Worm (Caenorhabditis elegans) whole organism, L1 larva: ENCODE results near the gene jkk-1.

ENCODE experiments used
- C04F5.9 ChIP-seq: sonication (generic microtip); optimal IDR thresholded peaks from 2 replicates; lab custom pipeline; 2016; ENCODE audit warnings: missing genetic modification characterization, missing compliant biosample characterization
- C16A3.4 ChIP-seq: fragments of 150-350 bp; optimal IDR thresholded peaks from 2 replicates; lab custom pipeline; 2014; ENCODE audit warnings: missing biosample characterization, missing genetic modification characterization
- C34B4.2 ChIP-seq: sonication (generic microtip); optimal IDR thresholded peaks from 2 replicates; lab custom pipeline; 2017; ENCODE audit warnings: mild to moderate bottlenecking, missing genetic modification characterization, missing compliant biosample characterization
- Y116A8C.19 ChIP-seq: sonication (generic microtip); optimal IDR thresholded peaks from 2 replicates; lab custom pipeline; 2016; ENCODE audit warnings: missing compliant biosample characterization, missing genetic modification characterization, borderline replicate concordance
- alr-1 ChIP-seq: fragments of 200-800 bp; sonication (Bioruptor generic); optimal IDR thresholded peaks from 2 replicates; lab custom pipeline; 2018; ENCODE audit warnings: borderline replicate concordance, mild to moderate bottlenecking, missing genetic modification characterization, missing compliant biosample characterization
- ama-1 ChIP-seq: fragments of 150-350 bp; optimal IDR thresholded peaks from 2 replicates; lab custom pipeline; 2014
- blmp-1 ChIP-seq: fragments of 150-350 bp; optimal IDR thresholded peaks from 2 replicates; lab custom pipeline; 2014; ENCODE audit warnings: missing biosample characterization, missing genetic modification characterization
- ceh-82 ChIP-seq, 3 experiments: fragments of 150-350 bp in 1 of 3; sonication (generic microtip) in 2 of 3; optimal IDR thresholded peaks; 2 replicates each; lab custom pipeline; 2014 to 2017; ENCODE audit warnings: missing biosample characterization in 3 of 3, missing genetic modification characterization in 3 of 3
- ceh-88 ChIP-seq: fragments of 200-800 bp; sonication (Bioruptor generic); IDR thresholded peaks from 2 replicates; pipeline ENCODE4 v1.3.6; 2022; ENCODE audit warnings: missing genetic modification characterization, missing compliant biosample characterization
- ceh-90 ChIP-seq: sonication (generic microtip); optimal IDR thresholded peaks from 2 replicates; lab custom pipeline; 2016; ENCODE audit warnings: missing genetic modification characterization, missing compliant biosample characterization
- ces-1 ChIP-seq: fragments of 150-350 bp; optimal IDR thresholded peaks from 2 replicates; lab custom pipeline; 2014; ENCODE audit warnings: missing biosample characterization, missing genetic modification reagents, missing genetic modification characterization
- dpl-1 ChIP-seq, 3 experiments: fragments of 150-350 bp in 2 of 3; sonication (generic microtip) in 1 of 3; optimal IDR thresholded peaks; 2 replicates each; lab custom pipeline; 2014 to 2017; ENCODE audit warnings: missing biosample characterization in 3 of 3, missing genetic modification characterization in 3 of 3, missing genetic modification reagents in 3 of 3
- dsc-1 ChIP-seq: sonication (generic microtip); optimal IDR thresholded peaks from 2 replicates; lab custom pipeline; 2016; ENCODE audit warnings: mild to moderate bottlenecking, missing genetic modification characterization, missing compliant biosample characterization
- efl-1 ChIP-seq, 4 experiments: fragments of 150-350 bp; optimal IDR thresholded peaks in 3 of 4; peaks in 1 of 4; 1 replicate in 1 of 4; 2 replicates in 3 of 4; lab custom pipeline; 2014; ENCODE audit warnings: missing biosample characterization in 2 of 4, missing genetic modification characterization in 2 of 4, missing genetic modification reagents in 2 of 4
- egl-27 ChIP-seq, 2 experiments: fragments of 150-350 bp in 1 of 2; sonication (generic microtip); optimal IDR thresholded peaks; 3 replicates each; lab custom pipeline; 2017 to 2018; ENCODE audit warnings: missing biosample characterization in 2 of 2, missing genetic modification characterization in 2 of 2, missing genetic modification reagents in 2 of 2
- elt-2 ChIP-seq: sonication (generic microtip); optimal IDR thresholded peaks from 2 replicates; lab custom pipeline; 2016; ENCODE audit warnings: missing genetic modification characterization, mild to moderate bottlenecking, inconsistent platforms, missing compliant biosample characterization, missing genetic modification reagents
- fkh-4 ChIP-seq: sonication (generic microtip); optimal IDR thresholded peaks from 2 replicates; lab custom pipeline; 2016; ENCODE audit warnings: missing compliant biosample characterization, missing genetic modification characterization, borderline replicate concordance
- fos-1 ChIP-seq: fragments of 150-350 bp; optimal IDR thresholded peaks from 2 replicates; lab custom pipeline; 2014; ENCODE audit warnings: missing biosample characterization, missing genetic modification characterization
- grh-1 ChIP-seq: fragments of 200-800 bp; sonication (Bioruptor generic); IDR thresholded peaks from 2 replicates; pipeline ENCODE4 v1.3.6; 2022; ENCODE audit warnings: missing genetic modification reagents, missing genetic modification characterization, missing compliant biosample characterization
- hlh-4 ChIP-seq: sonication (generic microtip); optimal IDR thresholded peaks from 2 replicates; lab custom pipeline; 2016; ENCODE audit warnings: mild to moderate bottlenecking, missing genetic modification characterization, missing compliant biosample characterization
- hpl-2 ChIP-seq: fragments of 150-350 bp; optimal IDR thresholded peaks from 2 replicates; lab custom pipeline; 2014; ENCODE audit warnings: missing biosample characterization, missing genetic modification reagents, missing genetic modification characterization
- isw-1 ChIP-seq: fragments of 200-800 bp; sonication (Bioruptor generic); IDR thresholded peaks from 2 replicates; pipeline ENCODE4 v1.3.6; 2022; ENCODE audit warnings: missing genetic modification characterization, missing compliant biosample characterization
- jun-1 ChIP-seq: fragments of 150-350 bp; optimal IDR thresholded peaks from 2 replicates; lab custom pipeline; 2014; ENCODE audit warnings: missing biosample characterization, missing genetic modification reagents, missing genetic modification characterization
- lin-15B ChIP-seq: fragments of 150-350 bp; sonication (generic microtip); optimal IDR thresholded peaks from 3 replicates; lab custom pipeline; 2014; ENCODE audit warnings: missing biosample characterization, missing genetic modification characterization
- lir-3 ChIP-seq: sonication (generic microtip); optimal IDR thresholded peaks from 2 replicates; lab custom pipeline; 2016; ENCODE audit warnings: mild to moderate bottlenecking, missing genetic modification characterization, moderate library complexity, missing compliant biosample characterization; ENCODE audit not compliant: poor library complexity
- lsy-2 ChIP-seq, 2 experiments: fragments of 150-350 bp; optimal IDR thresholded peaks; 2 replicates each; lab custom pipeline; 2014; ENCODE audit warnings: missing biosample characterization in 2 of 2, missing genetic modification characterization in 2 of 2
- mdl-1 ChIP-seq, 2 experiments: fragments of 150-350 bp; optimal IDR thresholded peaks; 2 replicates each; lab custom pipeline; 2014 to 2017; ENCODE audit warnings: missing biosample characterization in 2 of 2, missing genetic modification characterization in 2 of 2, inconsistent platforms in 1 of 2
- mef-2 ChIP-seq: fragments of 150-350 bp; optimal IDR thresholded peaks from 2 replicates; lab custom pipeline; 2014; ENCODE audit warnings: missing biosample characterization, missing genetic modification characterization
- nhr-11 ChIP-seq: fragments of 150-350 bp; optimal IDR thresholded peaks from 2 replicates; lab custom pipeline; 2014; ENCODE audit warnings: missing biosample characterization, missing genetic modification characterization
- nhr-12 ChIP-seq: sonication (generic microtip); optimal IDR thresholded peaks from 2 replicates; lab custom pipeline; 2017; ENCODE audit warnings: missing biosample characterization, missing genetic modification characterization
- nhr-19 ChIP-seq: fragments of 200-800 bp; sonication (Bioruptor generic); conservative IDR thresholded peaks from 2 replicates; pipeline ENCODE4 v1.3.6; 2022; ENCODE audit warnings: missing genetic modification characterization, missing compliant biosample characterization
- nhr-47 ChIP-seq: sonication (generic microtip); optimal IDR thresholded peaks from 2 replicates; lab custom pipeline; 2016; ENCODE audit warnings: mild to moderate bottlenecking, missing genetic modification characterization, moderate library complexity, missing compliant biosample characterization
- nhr-76 ChIP-seq: sonication (generic microtip); optimal IDR thresholded peaks from 2 replicates; lab custom pipeline; 2017; ENCODE audit warnings: missing biosample characterization, missing genetic modification characterization
- nhr-77 ChIP-seq: fragments of 150-350 bp; optimal IDR thresholded peaks from 2 replicates; lab custom pipeline; 2014; ENCODE audit warnings: missing biosample characterization, missing genetic modification characterization
- pag-3 ChIP-seq: sonication (generic microtip); optimal IDR thresholded peaks from 2 replicates; lab custom pipeline; 2017; ENCODE audit warnings: missing genetic modification characterization, mild to moderate bottlenecking, missing compliant biosample characterization, antibody characterized with exemption, borderline replicate concordance; ENCODE audit not compliant: insufficient read depth
- pax-3 ChIP-seq: fragments of 200-800 bp; sonication (Bioruptor generic); optimal IDR thresholded peaks from 2 replicates; lab custom pipeline; 2018; ENCODE audit warnings: mild to moderate bottlenecking, missing genetic modification characterization, moderate library complexity, missing compliant biosample characterization
- rnt-1 ChIP-seq: sonication (generic microtip); optimal IDR thresholded peaks from 2 replicates; lab custom pipeline; 2016; ENCODE audit warnings: mild to moderate bottlenecking, missing genetic modification characterization, moderate library complexity, missing compliant biosample characterization
- skn-1 ChIP-seq: fragments of 150-350 bp; optimal IDR thresholded peaks from 2 replicates; lab custom pipeline; 2014; ENCODE audit warnings: missing biosample characterization, missing genetic modification characterization
- sox-4 ChIP-seq: sonication (generic microtip); optimal IDR thresholded peaks from 2 replicates; lab custom pipeline; 2016; ENCODE audit warnings: missing genetic modification characterization, missing compliant biosample characterization
- sptf-1 ChIP-seq: fragments of 150-350 bp; optimal IDR thresholded peaks from 2 replicates; lab custom pipeline; 2014; ENCODE audit warnings: missing biosample characterization, missing genetic modification characterization
- sup-37 ChIP-seq: fragments of 200-800 bp; sonication (Bioruptor generic); optimal IDR thresholded peaks from 2 replicates; lab custom pipeline; 2018; ENCODE audit warnings: mild to moderate bottlenecking, missing genetic modification characterization, missing compliant biosample characterization
- tbx-2 ChIP-seq: sonication (generic microtip); optimal IDR thresholded peaks from 2 replicates; lab custom pipeline; 2016; ENCODE audit warnings: missing genetic modification characterization, missing compliant biosample characterization
- tlp-1 ChIP-seq: fragments of 150-350 bp; optimal IDR thresholded peaks from 2 replicates; lab custom pipeline; 2014; ENCODE audit warnings: missing biosample characterization, missing genetic modification characterization
- unc-30 ChIP-seq: sonication (generic microtip); optimal IDR thresholded peaks from 2 replicates; lab custom pipeline; 2017; ENCODE audit warnings: missing biosample characterization, missing genetic modification characterization
- unc-86 ChIP-seq: sonication (generic microtip); optimal IDR thresholded peaks from 2 replicates; lab custom pipeline; 2016; ENCODE audit warnings: missing genetic modification characterization, missing compliant biosample characterization
- xbp-1 ChIP-seq: sonication (generic microtip); optimal IDR thresholded peaks from 2 replicates; lab custom pipeline; 2016; ENCODE audit warnings: missing genetic modification characterization, missing compliant biosample characterization
- zag-1 ChIP-seq: fragments of 150-350 bp; optimal IDR thresholded peaks from 2 replicates; lab custom pipeline; 2014; ENCODE audit warnings: missing biosample characterization, missing genetic modification characterization
- zip-4 ChIP-seq: fragments of 200-800 bp; sonication (Bioruptor generic); optimal IDR thresholded peaks from 2 replicates; lab custom pipeline; 2018; ENCODE audit warnings: mild to moderate bottlenecking, missing genetic modification characterization, moderate library complexity, missing compliant biosample characterization
- ztf-11 ChIP-seq, 2 experiments: sonication (generic microtip); optimal IDR thresholded peaks; 2 replicates each; lab custom pipeline; 2016 to 2017; ENCODE audit warnings: missing genetic modification characterization in 2 of 2, missing biosample characterization in 1 of 2, missing compliant biosample characterization in 1 of 2

The jkk-1 gene

DNA sequence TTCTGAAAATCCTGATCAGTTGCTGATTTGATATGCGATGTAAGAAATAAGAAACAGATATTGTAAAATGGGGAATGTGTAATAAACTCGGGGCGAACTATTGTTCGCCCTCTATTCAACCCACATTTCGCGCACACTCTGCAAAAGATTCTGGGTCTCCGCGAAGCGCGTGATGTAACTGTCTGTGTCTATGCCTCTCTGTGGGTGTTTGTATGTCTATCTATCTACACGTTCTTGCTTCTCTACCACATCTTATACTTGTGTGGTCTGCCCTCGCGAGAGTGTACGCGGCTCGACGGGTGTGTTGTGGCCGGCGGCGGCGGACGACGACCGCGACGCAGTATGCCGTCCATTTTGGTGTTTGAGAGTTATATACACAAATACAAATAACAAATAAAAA is 31.8 kb upstream of the jkk-1 start (continued):
- no peak for TF ChIP-seq lir-3 (tag; lab: Kevin White, UChicago)
- TF ChIP-seq grh-1 (GFP tag; lab: Robert Waterston, UW): no peak
- peak; percentile 31 to 62 (median 43) for TF ChIP-seq ceh-82 (tag; optimal IDR thresholded peaks at IDR 0.05; lab: Kevin White, UChicago)
- TF ChIP-seq ceh-88 (GFP tag; lab: Robert Waterston, UW): no peak
- peak; percentile 53 for TF ChIP-seq rnt-1 (tag; lab: Kevin White, UChicago)
- TF ChIP-seq efl-1 (optimal IDR thresholded peaks at IDR 0.05; lab: Kevin White, UChicago): peak in 1 of 2 experiments; percentile 48
- TF ChIP-seq efl-1 (GFP tag; optimal IDR thresholded peaks at IDR 0.05 in 1 of 2; lab: Kevin White, UChicago): peak; percentile 2 to 20
- no peak for TF ChIP-seq sup-37 (GFP tag; lab: Kevin White, UChicago)
- TF ChIP-seq tlp-1 (tag; lab: Kevin White, UChicago): no peak
- peak; percentile 45 for TF ChIP-seq xbp-1 (tag; lab: Kevin White, UChicago)
- no peak for TF ChIP-seq sox-4
- no peak for TF ChIP-seq C04F5.9 (tag; lab: Kevin White, UChicago)
- no peak for TF ChIP-seq nhr-76 (tag; lab: Kevin White, UChicago)
- TF ChIP-seq zip-4 (GFP tag; lab: Kevin White, UChicago): no peak
- TF ChIP-seq ceh-90 (tag; lab: Kevin White, UChicago): no peak
- TF ChIP-seq pag-3 (tag; lab: Kevin White, UChicago): no peak
- no peak for TF ChIP-seq alr-1 (tag; lab: Kevin White, UChicago)
- TF ChIP-seq lsy-2 (tag; optimal IDR thresholded peaks at IDR 0.05; lab: Kevin White, UChicago): peak; percentile 44 to 61
- TF ChIP-seq nhr-11 (tag; lab: Kevin White, UChicago): no peak
- TF ChIP-seq mef-2 (tag; lab: Kevin White, UChicago): no peak
- no peak for TF ChIP-seq nhr-77
- TF ChIP-seq C16A3.4 (tag; lab: Kevin White, UChicago): peak; percentile 10
- TF ChIP-seq unc-30 (tag; lab: Kevin White, UChicago): no peak
- no peak for TF ChIP-seq ztf-11 (tag; optimal IDR thresholded peaks at IDR 0.05; lab: Kevin White, UChicago)
- no peak for TF ChIP-seq elt-2 (tag; lab: Kevin White, UChicago)
- peak; percentile 24 for TF ChIP-seq unc-86 (tag; lab: Kevin White, UChicago)
- TF ChIP-seq dpl-1 (GFP tag; optimal IDR thresholded peaks at IDR 0.05; lab: Kevin White, UChicago): peak in 1 of 3 experiments; percentile 24
- peak in 1 of 2 experiments; percentile 83 for TF ChIP-seq mdl-1 (tag; optimal IDR thresholded peaks at IDR 0.05; lab: Kevin White, UChicago)
- no peak for TF ChIP-seq C34B4.2 (tag; lab: Kevin White, UChicago)
- TF ChIP-seq hlh-4 (tag; lab: Kevin White, UChicago): no peak
- TF ChIP-seq jun-1 (tag; lab: Kevin White, UChicago): peak; percentile 29
- TF ChIP-seq zag-1 (tag; lab: Kevin White, UChicago): no peak
- TF ChIP-seq fos-1 (tag; lab: Kevin White, UChicago): no peak
- TF ChIP-seq isw-1 (GFP tag; lab: Robert Waterston, UW): peak; percentile 37
- peak; percentile 55 for TF ChIP-seq tbx-2 (tag; lab: Kevin White, UChicago)
- TF ChIP-seq hpl-2: peak; percentile 25
- TF ChIP-seq ama-1 (lab: Kevin White, UChicago): no peak
- TF ChIP-seq dsc-1: no peak
- TF ChIP-seq lin-15B (tag; lab: Kevin White, UChicago): no peak
- no peak for TF ChIP-seq nhr-12 (tag; lab: Kevin White, UChicago)
- TF ChIP-seq fkh-4 (tag; lab: Kevin White, UChicago): no peak
- no peak for TF ChIP-seq sptf-1 (tag; lab: Kevin White, UChicago)
- TF ChIP-seq ces-1 (GFP tag; lab: Kevin White, UChicago): no peak
- peak; percentile 43 for TF ChIP-seq nhr-47 (tag; lab: Kevin White, UChicago)
- peak; percentile 63 for TF ChIP-seq blmp-1 (tag; lab: Kevin White, UChicago)
- peak; percentile 29 for TF ChIP-seq skn-1
- peak; percentile 21; the same call in 1 of the 2 replicates for TF ChIP-seq nhr-19 (GFP tag; lab: Robert Waterston, UW)
- no peak for TF ChIP-seq egl-27 (tag; optimal IDR thresholded peaks at IDR 0.05; lab: Kevin White, UChicago)
- no peak for TF ChIP-seq pax-3 (tag; lab: Kevin White, UChicago)
- TF ChIP-seq Y116A8C.19 (tag; lab: Kevin White, UChicago): no peak
